Worm (Caenorhabditis elegans) whole organism, early embryonic: Measurements from ENCODE around the gene eel-1.

Source experiments
- B0310.2 ChIP-seq: sonication (generic microtip); optimal IDR thresholded peaks from 2 replicates; lab custom pipeline; 2016; ENCODE audit warnings: mild to moderate bottlenecking, missing genetic modification characterization, missing compliant biosample characterization
- F13C5.2 ChIP-seq: sonication (generic microtip); optimal IDR thresholded peaks from 2 replicates; lab custom pipeline; 2017; ENCODE audit warnings: mild to moderate bottlenecking, missing genetic modification characterization, inconsistent platforms, missing compliant biosample characterization
- aly-1 ChIP-seq: sonication (generic microtip); optimal IDR thresholded peaks from 2 replicates; lab custom pipeline; 2016; ENCODE audit warnings: missing genetic modification characterization, missing compliant biosample characterization
- ama-1 ChIP-seq: fragments of 150-350 bp; optimal IDR thresholded peaks from 2 replicates; lab custom pipeline; 2014
- ceh-13 ChIP-seq: fragments of 200-800 bp; sonication (Bioruptor generic); optimal IDR thresholded peaks from 2 replicates; lab custom pipeline; 2018; ENCODE audit warnings: mild to moderate bottlenecking, missing genetic modification characterization, missing compliant biosample characterization
- flt-1 ChIP-seq: fragments of 200-800 bp; sonication (Bioruptor generic); IDR thresholded peaks from 2 replicates; pipeline ENCODE4 v1.3.6; 2022; ENCODE audit warnings: missing genetic modification characterization, missing compliant biosample characterization
- hmbx-1 ChIP-seq: sonication (generic microtip); optimal IDR thresholded peaks from 2 replicates; lab custom pipeline; 2016; ENCODE audit warnings: mild to moderate bottlenecking, missing genetic modification characterization, missing compliant biosample characterization
- hmg-4 ChIP-seq: fragments of 200-800 bp; sonication (Bioruptor generic); optimal IDR thresholded peaks from 2 replicates; lab custom pipeline; 2018; ENCODE audit warnings: mild to moderate bottlenecking, missing genetic modification characterization, missing compliant biosample characterization
- sea-1 ChIP-seq: fragments of 200-800 bp; sonication (Bioruptor generic); conservative IDR thresholded peaks from 2 replicates; pipeline ENCODE4 v1.3.6; 2022; ENCODE audit warnings: missing genetic modification characterization, missing compliant biosample characterization
- tbx-37 ChIP-seq: fragments of 200-800 bp; sonication (Bioruptor generic); conservative IDR thresholded peaks from 2 replicates; pipeline ENCODE4 v1.3.6; 2022; ENCODE audit warnings: missing genetic modification reagents, missing genetic modification characterization, missing compliant biosample characterization
- tra-4 ChIP-seq: sonication (generic microtip); optimal IDR thresholded peaks from 2 replicates; lab custom pipeline; 2017; ENCODE audit warnings: missing genetic modification characterization, missing compliant biosample characterization

DNA sequence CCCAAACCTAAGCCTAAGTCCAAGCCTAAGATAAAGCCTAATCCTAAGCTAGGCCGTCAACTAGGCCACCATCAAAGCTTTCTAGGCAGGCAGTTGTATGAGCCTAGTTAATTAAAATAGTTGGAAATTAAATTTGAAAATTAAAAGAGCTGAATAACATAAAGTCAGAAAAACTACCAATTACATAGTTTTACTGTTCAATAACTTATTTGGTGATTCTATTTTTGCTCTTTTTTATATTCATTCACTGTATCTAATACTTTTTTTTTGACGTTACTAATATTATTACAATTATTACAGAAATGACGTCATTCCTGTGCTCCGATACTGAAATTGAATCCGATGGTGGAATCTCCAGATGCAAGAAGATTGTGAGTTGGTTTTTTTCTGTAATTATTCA, 30.5 kb downstream of the eel-1 start, which contains the start of gene lin-22:
- TF ChIP-seq hmg-4 (GFP tag; lab: Kevin White, UChicago) (no peak), flt-1 (GFP tag; lab: Robert Waterston, UW) (no peak), tbx-37 (GFP tag; lab: Robert Waterston, UW) (no peak), ama-1 (lab: Kevin White, UChicago) (no peak), F13C5.2 (no peak), B0310.2 (no peak), sea-1 (no peak), aly-1 (tag; lab: Kevin White, UChicago) (no peak), ceh-13 (no peak), tra-4 (no peak), hmbx-1 (tag; lab: Kevin White, UChicago) (no peak)
